Worm (Caenorhabditis elegans): ENCODE measurements around the gene miga-1.

DNA sequence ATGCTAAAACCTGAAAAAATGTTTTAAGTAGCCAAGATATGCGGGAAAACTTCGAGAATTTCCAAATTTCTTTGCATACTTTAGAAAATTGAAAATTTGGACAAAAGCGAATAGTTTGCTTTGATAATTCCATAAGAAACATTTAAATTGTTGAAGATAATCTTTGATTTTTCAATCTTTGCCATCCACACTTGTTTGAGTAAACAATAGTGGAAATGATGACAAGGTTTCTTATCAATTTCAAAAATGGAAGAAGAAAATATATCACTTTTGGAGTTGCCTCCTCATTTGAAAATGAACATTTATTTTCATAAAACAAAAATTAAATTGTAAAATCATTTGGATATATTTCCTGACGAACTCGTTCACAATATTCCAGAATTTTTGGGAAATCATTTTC, 13.7 kb upstream of the miga-1 start:
- TF ChIP-seq flt-1 (GFP tag; IDR thresholded peaks at IDR 0.05): no peak
- TF ChIP-seq hmg-4 (GFP tag; optimal IDR thresholded peaks at IDR 0.05): no peak
- no peak for TF ChIP-seq scrt-1 (GFP tag; IDR thresholded peaks at IDR 0.05)
- TF ChIP-seq tbx-11 (GFP tag; IDR thresholded peaks at IDR 0.05): no peak
- TF ChIP-seq hmbx-1 (tag; optimal IDR thresholded peaks at IDR 0.05): no peak

Data from whole organism, early embryonic.